Worm (Caenorhabditis elegans) whole organism, L4 larva: ENCODE data around the gene C53D6.11.

ENCODE experiments used
- F10B5.3 ChIP-seq: sonication (generic microtip); optimal IDR thresholded peaks from 2 replicates; lab custom pipeline; 2016; ENCODE audit warnings: mild to moderate bottlenecking, missing genetic modification characterization, missing compliant biosample characterization
- F49E8.2 ChIP-seq: sonication (generic microtip); optimal IDR thresholded peaks from 2 replicates; lab custom pipeline; 2016; ENCODE audit warnings: missing compliant biosample characterization, mild to moderate bottlenecking, missing genetic modification characterization, borderline replicate concordance
- R02D3.7 ChIP-seq: fragments of 150-350 bp; sonication (generic microtip); optimal IDR thresholded peaks from 3 replicates; lab custom pipeline; 2014; ENCODE audit warnings: missing biosample characterization, missing genetic modification characterization
- aha-1 ChIP-seq: fragments of 150-350 bp; peaks from one replicate; lab custom pipeline; 2014; ENCODE audit warnings: missing biosample characterization, missing genetic modification characterization
- ceh-28 ChIP-seq: fragments of 150-350 bp; optimal IDR thresholded peaks from 2 replicates; lab custom pipeline; 2014; ENCODE audit warnings: missing biosample characterization, missing genetic modification reagents, missing genetic modification characterization
- cey-2 ChIP-seq: sonication (generic microtip); optimal IDR thresholded peaks from 3 replicates; lab custom pipeline; 2017; ENCODE audit warnings: missing genetic modification characterization, mild to moderate bottlenecking, missing compliant biosample characterization, antibody characterized with exemption, borderline replicate concordance; ENCODE audit not compliant: insufficient read depth
- ctbp-1 ChIP-seq: fragments of 200-800 bp; sonication (Bioruptor generic); IDR thresholded peaks from 2 replicates; pipeline ENCODE4 v1.3.6; 2022; ENCODE audit warnings: missing genetic modification reagents, missing genetic modification characterization, missing compliant biosample characterization
- daf-16 ChIP-seq, 3 experiments: sonication (generic microtip); optimal IDR thresholded peaks; 2 replicates each; lab custom pipeline; 2016 to 2017; ENCODE audit warnings: missing genetic modification characterization in 3 of 3, missing genetic modification reagents in 3 of 3, mild to moderate bottlenecking in 2 of 3, missing compliant biosample characterization in 2 of 3, missing biosample characterization in 1 of 3, moderate library complexity in 1 of 3
- daf-19 ChIP-seq: fragments of 200-800 bp; sonication (Bioruptor generic); conservative IDR thresholded peaks from 2 replicates; pipeline ENCODE4 v1.3.6; 2022; ENCODE audit warnings: missing genetic modification characterization, missing compliant biosample characterization
- dmd-6 ChIP-seq: fragments of 200-800 bp; sonication (Bioruptor generic); IDR thresholded peaks from 2 replicates; pipeline ENCODE4 v1.3.6; 2022; ENCODE audit warnings: missing genetic modification reagents, missing genetic modification characterization, missing compliant biosample characterization
- dmd-8 ChIP-seq: fragments of 200-800 bp; sonication (Bioruptor generic); IDR thresholded peaks from 2 replicates; pipeline ENCODE4 v1.3.6; 2022; ENCODE audit warnings: missing genetic modification characterization, missing compliant biosample characterization
- dmd-9 ChIP-seq: fragments of 200-800 bp; sonication (Bioruptor generic); IDR thresholded peaks from 2 replicates; pipeline ENCODE4 v1.3.6; 2022; ENCODE audit warnings: missing genetic modification reagents, missing genetic modification characterization, missing compliant biosample characterization
- dve-1 ChIP-seq: sonication (generic microtip); optimal IDR thresholded peaks from 2 replicates; lab custom pipeline; 2017; ENCODE audit warnings: antibody characterized with exemption, mild to moderate bottlenecking, missing genetic modification characterization, missing compliant biosample characterization; ENCODE audit not compliant: insufficient read depth
- gei-8 ChIP-seq: fragments of 200-800 bp; sonication (Bioruptor generic); optimal IDR thresholded peaks from 2 replicates; lab custom pipeline; 2018; ENCODE audit warnings: mild to moderate bottlenecking, missing genetic modification characterization, missing compliant biosample characterization
- hif-1 ChIP-seq, 2 experiments: sonication (generic microtip); optimal IDR thresholded peaks; 2 replicates each; lab custom pipeline; 2016 to 2017; ENCODE audit warnings: missing compliant biosample characterization in 2 of 2, missing genetic modification characterization in 2 of 2, missing genetic modification reagents in 2 of 2, missing genotype in 2 of 2, mild to moderate bottlenecking in 1 of 2
- hmg-1.1 ChIP-seq: fragments of 200-800 bp; sonication (Bioruptor generic); IDR thresholded peaks from 2 replicates; pipeline ENCODE4 v1.3.6; 2022; ENCODE audit warnings: missing genetic modification reagents, missing genetic modification characterization, missing compliant biosample characterization
- jun-1 ChIP-seq: fragments of 150-350 bp; optimal IDR thresholded peaks from 2 replicates; lab custom pipeline; 2014; ENCODE audit warnings: missing biosample characterization, missing genetic modification reagents, missing genetic modification characterization
- lin-1 ChIP-seq: fragments of 200-800 bp; sonication (Bioruptor generic); IDR thresholded peaks from 2 replicates; pipeline ENCODE4 v1.3.6; 2022; ENCODE audit warnings: missing genetic modification reagents, missing genetic modification characterization, missing compliant biosample characterization
- lir-3 ChIP-seq: sonication (generic microtip); optimal IDR thresholded peaks from 2 replicates; lab custom pipeline; 2016; ENCODE audit warnings: mild to moderate bottlenecking, missing genetic modification characterization, missing compliant biosample characterization
- mdt-29 ChIP-seq: fragments of 200-800 bp; sonication (Bioruptor generic); IDR thresholded peaks from 2 replicates; pipeline ENCODE4 v1.3.6; 2022; ENCODE audit warnings: missing genetic modification reagents, missing genetic modification characterization, missing compliant biosample characterization
- nhr-11 ChIP-seq: fragments of 150-350 bp; optimal IDR thresholded peaks from 2 replicates; lab custom pipeline; 2014; ENCODE audit warnings: missing biosample characterization, missing genetic modification characterization
- nhr-111 ChIP-seq: fragments of 200-800 bp; sonication (Bioruptor generic); optimal IDR thresholded peaks from 2 replicates; lab custom pipeline; 2018; ENCODE audit warnings: mild to moderate bottlenecking, missing genetic modification characterization, missing compliant biosample characterization
- nhr-237 ChIP-seq: sonication (generic microtip); optimal IDR thresholded peaks from 2 replicates; lab custom pipeline; 2017; ENCODE audit warnings: missing biosample characterization, missing genetic modification characterization
- nhr-25 ChIP-seq: sonication (generic microtip); optimal IDR thresholded peaks from 2 replicates; lab custom pipeline; 2017; ENCODE audit warnings: missing genetic modification characterization, mild to moderate bottlenecking, missing compliant biosample characterization, antibody characterized with exemption, moderate library complexity, borderline replicate concordance; ENCODE audit not compliant: insufficient read depth
- nhr-28 ChIP-seq: fragments of 150-350 bp; optimal IDR thresholded peaks from 2 replicates; lab custom pipeline; 2014; ENCODE audit warnings: missing biosample characterization, missing genetic modification characterization
- nhr-48 ChIP-seq: sonication (generic microtip); optimal IDR thresholded peaks from 2 replicates; lab custom pipeline; 2016; ENCODE audit warnings: mild to moderate bottlenecking, missing genetic modification characterization, missing compliant biosample characterization
- nhr-6 ChIP-seq: fragments of 150-350 bp; optimal IDR thresholded peaks from 2 replicates; lab custom pipeline; 2014; ENCODE audit warnings: missing biosample characterization, missing genetic modification characterization
- nhr-76 ChIP-seq: fragments of 150-350 bp; optimal IDR thresholded peaks from 2 replicates; lab custom pipeline; 2014; ENCODE audit warnings: missing biosample characterization, missing genetic modification characterization
- nhr-77 ChIP-seq: fragments of 150-350 bp; optimal IDR thresholded peaks from 2 replicates; lab custom pipeline; 2014; ENCODE audit warnings: missing biosample characterization, missing genetic modification characterization
- pha-4 ChIP-seq, 2 experiments: fragments of 150-350 bp in 1 of 2; fragments of 200-800 bp in 1 of 2; sonication (Bioruptor generic) in 1 of 2; IDR thresholded peaks in 1 of 2; optimal IDR thresholded peaks in 1 of 2; 2 replicates each; pipeline versions ENCODE4 v1.3.6 to Lab custom; 2014 to 2022; ENCODE audit warnings: missing genetic modification characterization in 2 of 2, missing genetic modification reagents in 2 of 2, missing biosample characterization in 1 of 2, missing compliant biosample characterization in 1 of 2
- php-3 ChIP-seq: fragments of 200-800 bp; sonication (Bioruptor generic); IDR thresholded peaks from 2 replicates; pipeline ENCODE4 v1.3.6; 2022; ENCODE audit warnings: missing genetic modification reagents, missing genetic modification characterization, missing compliant biosample characterization
- pqm-1 ChIP-seq: sonication (generic microtip); optimal IDR thresholded peaks from 2 replicates; lab custom pipeline; 2017; ENCODE audit warnings: missing biosample characterization, missing genetic modification characterization
- set-16 ChIP-seq: fragments of 200-800 bp; sonication (Bioruptor generic); IDR thresholded peaks from 2 replicates; pipeline ENCODE4 v1.3.6; 2022; ENCODE audit warnings: missing genetic modification reagents, missing genetic modification characterization, missing compliant biosample characterization
- snpc-1.2 ChIP-seq: fragments of 200-800 bp; sonication (Bioruptor generic); IDR thresholded peaks from 2 replicates; pipeline ENCODE4 v1.3.6; 2022; ENCODE audit warnings: missing genetic modification reagents, missing genetic modification characterization, missing compliant biosample characterization
- snpc-4 ChIP-seq: fragments of 150-350 bp; optimal IDR thresholded peaks from 2 replicates; lab custom pipeline; 2014; ENCODE audit warnings: missing biosample characterization, missing genetic modification characterization
- unc-39 ChIP-seq: sonication (generic microtip); optimal IDR thresholded peaks from 2 replicates; lab custom pipeline; 2017; ENCODE audit warnings: missing biosample characterization, missing genetic modification characterization
- zfp-3 ChIP-seq: fragments of 200-800 bp; sonication (Bioruptor generic); conservative IDR thresholded peaks from 2 replicates; pipeline ENCODE4 v1.3.6; 2022; ENCODE audit warnings: missing genetic modification reagents, missing genetic modification characterization, missing compliant biosample characterization
- zip-2 ChIP-seq: fragments of 150-350 bp; optimal IDR thresholded peaks from 2 replicates; lab custom pipeline; 2014; ENCODE audit warnings: missing biosample characterization, missing genetic modification characterization

The C53D6.11 gene

ce11 chrIV:8978047-8978446 lies 32.3 kb upstream of the C53D6.11 start:
- TF ChIP-seq php-3 (GFP tag; lab: Robert Waterston, UW) (0 out of 2 replicates have a peak, but pooled peaks have one; percentile 31), lin-1 (no peak), aha-1 (tag; lab: Kevin White, UChicago) (peak; percentile 66), nhr-11 (tag; lab: Kevin White, UChicago) (peak; percentile 56)

ce11 chrIV:8979062-8979612 lies 31.2 kb upstream of the C53D6.11 start:
- TF ChIP-seq R02D3.7 (tag; lab: Kevin White, UChicago) (no peak), pha-4 (GFP tag; IDR thresholded peaks at IDR 0.05; lab: Robert Waterston, UW) (no peak), pha-4 (tag; optimal IDR thresholded peaks at IDR 0.05; lab: Kevin White, UChicago) (no peak), dmd-9 (no peak), snpc-4 (tag; lab: Kevin White, UChicago) (no peak), mdt-29 (GFP tag; lab: Robert Waterston, UW) (no peak), F10B5.3 (tag; lab: Kevin White, UChicago) (no peak), set-16 (GFP tag; lab: Robert Waterston, UW) (peak; percentile 95), dmd-8 (GFP tag; lab: Robert Waterston, UW) (no peak), ceh-28 (tag; lab: Kevin White, UChicago) (no peak), ctbp-1 (GFP tag; lab: Robert Waterston, UW) (peak; percentile 23; the same call in 1 of the 2 replicates), snpc-1.2 (GFP tag; lab: Robert Waterston, UW) (0 out of 2 replicates have a peak, but pooled peaks have one; percentile 24)

DNA sequence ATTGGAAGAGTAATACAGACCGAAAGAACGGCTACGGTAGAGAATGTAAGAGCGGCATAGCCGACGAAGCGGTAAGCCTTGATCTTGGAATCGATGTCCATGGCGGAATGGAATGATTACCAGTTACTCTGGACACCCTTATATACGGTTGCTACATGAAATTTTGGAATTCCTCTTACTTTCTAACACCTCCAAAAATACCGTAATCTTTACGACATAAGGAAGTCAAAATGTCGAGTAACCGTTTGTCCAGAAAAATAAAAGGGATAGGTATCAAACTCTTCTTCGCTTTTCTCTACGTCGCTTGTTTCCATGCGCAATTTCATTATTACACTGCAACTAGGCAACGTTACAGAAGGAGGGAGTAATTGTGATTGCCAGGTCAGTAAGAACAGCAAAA lies 30.7 kb upstream of the C53D6.11 start, which contains the start of gene col-119:
Gene col-119 (minus strand): TSS at position 101 of the 400 bp plus-strand sequence.
- TF ChIP-seq hif-1 (tag; optimal IDR thresholded peaks at IDR 0.05; lab: Kevin White, UChicago) (no peak), nhr-28 (tag; lab: Kevin White, UChicago) (no peak), nhr-76 (tag; lab: Kevin White, UChicago) (peak; percentile 22), aha-1 (tag; lab: Kevin White, UChicago) (peak; percentile 18), dmd-6 (peak; percentile 16; the same call in 1 of the 2 replicates), cey-2 (tag; lab: Kevin White, UChicago) (peak; percentile 38), nhr-11 (tag; lab: Kevin White, UChicago) (no peak), daf-19 (no peak), R02D3.7 (tag; lab: Kevin White, UChicago) (no peak)
- TF ChIP-seq, all 104 proteins: peak for 4

- TF ChIP-seq F49E8.2 = no peak
- TF ChIP-seq nhr-111 (GFP tag; lab: Kevin White, UChicago) = no peak
- TF ChIP-seq gei-8 (GFP tag; lab: Kevin White, UChicago) = no peak
- no peak for TF ChIP-seq R02D3.7 (tag; lab: Kevin White, UChicago)
- no peak for TF ChIP-seq nhr-237 (tag; lab: Kevin White, UChicago)
- no peak for TF ChIP-seq zfp-3
- TF ChIP-seq jun-1 = no peak
Observed at ce11 chrIV:8984566-8984965, 25.8 kb upstream of the C53D6.11 start, which contains the start of gene nstp-1. Gene nstp-1 (plus strand): TSS chrIV:8984866.

DNA sequence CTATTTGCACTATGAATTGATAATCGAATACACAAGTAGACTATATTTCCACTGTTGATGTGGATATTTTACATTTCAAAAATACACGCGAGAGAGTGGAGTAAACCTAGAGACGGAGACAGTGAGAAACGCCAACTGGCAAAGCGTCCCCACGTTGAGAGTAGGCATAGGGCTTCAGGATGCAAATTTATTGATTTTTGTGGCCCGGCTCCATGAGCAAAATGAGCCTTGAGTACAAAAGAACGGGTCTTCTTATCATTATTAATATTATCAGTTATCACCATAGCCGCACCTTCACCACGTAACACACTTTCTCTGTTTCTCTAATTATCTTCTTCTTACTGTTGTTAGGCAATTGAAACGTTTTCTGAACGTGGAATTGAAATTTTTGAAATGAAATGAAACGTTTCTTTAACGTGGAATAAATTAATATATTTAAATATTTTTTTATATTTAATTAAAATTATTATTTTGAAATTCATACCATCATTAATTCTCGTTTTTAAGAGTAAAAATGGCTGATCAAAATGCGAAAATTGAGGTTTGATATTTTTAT lies 23.5 kb upstream of the C53D6.11 start, which contains the start of gene bre-1:
Gene bre-1 (plus strand): TSS at position 506 of the 556 bp plus-strand sequence.
- TF ChIP-seq nhr-6 (no peak), pha-4 (GFP tag; IDR thresholded peaks at IDR 0.05; lab: Robert Waterston, UW) (no peak), pha-4 (tag; optimal IDR thresholded peaks at IDR 0.05; lab: Kevin White, UChicago) (no peak), nhr-48 (tag; lab: Kevin White, UChicago) (no peak), aha-1 (tag; lab: Kevin White, UChicago) (no peak), dve-1 (tag; lab: Kevin White, UChicago) (peak; percentile 44), jun-1 (no peak), nhr-25 (tag; lab: Kevin White, UChicago) (no peak), lir-3 (tag; lab: Kevin White, UChicago) (no peak), daf-16 (GFP tag; optimal IDR thresholded peaks at IDR 0.05; lab: Kevin White, UChicago) (no peak), daf-16 (tag; optimal IDR thresholded peaks at IDR 0.05; lab: Kevin White, UChicago) (peak; percentile 49), zip-2 (tag; lab: Kevin White, UChicago) (no peak), unc-39 (tag; lab: Kevin White, UChicago) (no peak), F49E8.2 (no peak), nhr-28 (tag; lab: Kevin White, UChicago) (peak; percentile 7), F10B5.3 (tag; lab: Kevin White, UChicago) (no peak), hmg-1.1 (GFP tag; lab: Robert Waterston, UW) (0 out of 2 replicates have a peak, but pooled peaks have one; percentile 35), pqm-1 (tag; lab: Kevin White, UChicago) (no peak), nhr-77 (tag; lab: Kevin White, UChicago) (no peak)
